Worm (Caenorhabditis elegans) whole organism, L4 larva: ENCODE results near the gene R09H3.2.

Source experiments
- F10B5.3 ChIP-seq: sonication (generic microtip); optimal IDR thresholded peaks from 2 replicates; lab custom pipeline; 2016; ENCODE audit warnings: mild to moderate bottlenecking, missing genetic modification characterization, missing compliant biosample characterization
- R02D3.7 ChIP-seq: fragments of 150-350 bp; sonication (generic microtip); optimal IDR thresholded peaks from 3 replicates; lab custom pipeline; 2014; ENCODE audit warnings: missing biosample characterization, missing genetic modification characterization
- daf-12 ChIP-seq: fragments of 150-350 bp; optimal IDR thresholded peaks from 2 replicates; lab custom pipeline; 2014; ENCODE audit warnings: missing biosample characterization, missing genetic modification reagents, missing genetic modification characterization
- lin-39 ChIP-seq: fragments of 150-350 bp; optimal IDR thresholded peaks from 2 replicates; lab custom pipeline; 2014; ENCODE audit warnings: missing biosample characterization, missing genetic modification reagents, missing genetic modification characterization
- mdl-1 ChIP-seq, 2 experiments: fragments of 150-350 bp in 1 of 2; sonication (generic microtip) in 1 of 2; optimal IDR thresholded peaks; 2 replicates each; lab custom pipeline; 2014 to 2017; ENCODE audit warnings: missing biosample characterization in 2 of 2, missing genetic modification characterization in 2 of 2
- nhr-28 ChIP-seq: fragments of 150-350 bp; optimal IDR thresholded peaks from 2 replicates; lab custom pipeline; 2014; ENCODE audit warnings: missing biosample characterization, missing genetic modification characterization
- nhr-42 ChIP-seq: fragments of 200-800 bp; sonication (Bioruptor generic); IDR thresholded peaks from 2 replicates; pipeline ENCODE4 v1.3.6; 2022; ENCODE audit warnings: missing genetic modification characterization, missing compliant biosample characterization
- nhr-48 ChIP-seq: sonication (generic microtip); optimal IDR thresholded peaks from 2 replicates; lab custom pipeline; 2016; ENCODE audit warnings: mild to moderate bottlenecking, missing genetic modification characterization, missing compliant biosample characterization
- pqm-1 ChIP-seq: sonication (generic microtip); optimal IDR thresholded peaks from 2 replicates; lab custom pipeline; 2017; ENCODE audit warnings: missing biosample characterization, missing genetic modification characterization
- skn-1 ChIP-seq: fragments of 150-350 bp; optimal IDR thresholded peaks from 2 replicates; lab custom pipeline; 2014; ENCODE audit warnings: missing biosample characterization, missing genetic modification characterization

- TF ChIP-seq skn-1 (tag; lab: Kevin White, UChicago) = no peak
- no peak for TF ChIP-seq mdl-1 (tag; optimal IDR thresholded peaks at IDR 0.05; lab: Kevin White, UChicago)
- TF ChIP-seq nhr-28 = no peak
- no peak for TF ChIP-seq F10B5.3
- TF ChIP-seq pqm-1 = no peak
- no peak for TF ChIP-seq daf-12
- TF ChIP-seq R02D3.7 (tag; lab: Kevin White, UChicago) = no peak
- TF ChIP-seq nhr-42 (GFP tag; lab: Robert Waterston, UW) = no peak
- no peak for TF ChIP-seq lin-39 (tag; lab: Kevin White, UChicago)
- TF ChIP-seq nhr-48 (tag; lab: Kevin White, UChicago) = no peak
Observed at ce11 chrX:1706538-1706937, 41.7 kb upstream of the R09H3.2 start, which contains the start of gene F07G6.5.
